Fruit fly (Drosophila melanogaster): ENCODE measurements around the gene Hsc70-4.

Gene Hsc70-4

dm6 chr3R:15246601-15247000 is 4.1 kb downstream of the Hsc70-4 start (continued):
- TF ChIP-seq slbo (GFP tag; IDR thresholded peaks at IDR 0.05) (no peak), unpg (GFP tag; optimal IDR thresholded peaks at IDR 0.05) (no peak), mirr (GFP tag; optimal IDR thresholded peaks at IDR 0.05) (peak; percentile 18), insv (GFP tag; optimal IDR thresholded peaks at IDR 0.05) (peak in 1 of 2 experiments; percentile 83), CG6854 (GFP tag; optimal IDR thresholded peaks at IDR 0.05) (no peak), Atf-2 (GFP tag; optimal IDR thresholded peaks at IDR 0.05) (no peak), fd64A (GFP tag; optimal IDR thresholded peaks at IDR 0.05) (no peak), Hmx (GFP tag; optimal IDR thresholded peaks at IDR 0.05) (no peak), Rx (GFP tag; IDR thresholded peaks at IDR 0.05) (no peak), D (optimal IDR thresholded peaks at IDR 0.05) (no peak), D (GFP tag; optimal IDR thresholded peaks at IDR 0.05) (no peak), CG11085 (GFP tag; IDR thresholded peaks at IDR 0.05) (no peak), her (GFP tag; optimal IDR thresholded peaks at IDR 0.05) (no peak), B-H2 (GFP tag; optimal IDR thresholded peaks at IDR 0.05) (no peak), cwo (GFP tag; optimal IDR thresholded peaks at IDR 0.05) (peak; percentile 0), CG4328 (GFP tag; optimal IDR thresholded peaks at IDR 0.05) (no peak), CG33557 (GFP tag; optimal IDR thresholded peaks at IDR 0.05) (no peak)

dm6 chr3R:15249037-15249436 is 6.5 kb downstream of the Hsc70-4 start, which contains the start of gene Amt:
TSS of gene Amt (minus strand) at chr3R:15249137.
- TF ChIP-seq CG18011 (GFP tag; optimal IDR thresholded peaks at IDR 0.05) (no peak), ATbp (GFP tag; optimal IDR thresholded peaks at IDR 0.05) (no peak), Fer2 (tag; optimal IDR thresholded peaks at IDR 0.05) (no peak), croc (GFP tag; conservative IDR thresholded peaks at IDR 0.05) (no peak), so (GFP tag; IDR thresholded peaks at IDR 0.05) (no peak), Neu2 (GFP tag; optimal IDR thresholded peaks at IDR 0.05; ENCODE audit: borderline replicate concordance) (no peak), CG33557 (GFP tag; optimal IDR thresholded peaks at IDR 0.05) (no peak), D19B (GFP tag; optimal IDR thresholded peaks at IDR 0.05) (no peak), usp (GFP tag; optimal IDR thresholded peaks at IDR 0.05) (no peak)

- TF ChIP-seq Dp (GFP tag; optimal IDR thresholded peaks at IDR 0.05) (peak; percentile 6), CG5180 (GFP tag; optimal IDR thresholded peaks at IDR 0.05) (peak; percentile 77), CG1792 (GFP tag; optimal IDR thresholded peaks at IDR 0.05) (no peak), CG6791 (GFP tag; IDR thresholded peaks at IDR 0.05; ENCODE audit: partially characterized antibody) (no peak), pzg (GFP tag; optimal IDR thresholded peaks at IDR 0.05) (peak; percentile 51), NFAT (GFP tag; IDR thresholded peaks at IDR 0.05) (no peak), chif (GFP tag; optimal IDR thresholded peaks at IDR 0.05) (no peak), CG12391 (tag; optimal IDR thresholded peaks at IDR 0.05) (peak; percentile 21), trem (tag; optimal IDR thresholded peaks at IDR 0.05) (peak; percentile 17), CoRest (tag; optimal IDR thresholded peaks at IDR 0.05) (peak; percentile 22), Med (GFP tag) (peak; percentile 82), Ets97D (GFP tag; optimal IDR thresholded peaks at IDR 0.05) (peak; percentile 5), CG2712 (tag; optimal IDR thresholded peaks at IDR 0.05) (peak; percentile 7), Opbp (GFP tag; IDR thresholded peaks at IDR 0.05; ENCODE audit: partially characterized antibody) (peak; percentile 34; the same call in 2 of the 3 replicates), sug (tag; optimal IDR thresholded peaks at IDR 0.05) (no peak), CG17186 (GFP tag; optimal IDR thresholded peaks at IDR 0.05) (no peak), Myb (GFP tag; optimal IDR thresholded peaks at IDR 0.05) (peak; percentile 95), CG14667 (GFP tag; IDR thresholded peaks at IDR 0.05) (no peak), phol (tag; optimal IDR thresholded peaks at IDR 0.05) (peak; percentile 0), CG8924 (tag; optimal IDR thresholded peaks at IDR 0.05) (no peak), al (GFP tag; IDR thresholded peaks at IDR 0.05) (no peak), CG10267 (tag; optimal IDR thresholded peaks at IDR 0.05) (peak; percentile 5), BEAF-32 (GFP tag; optimal IDR thresholded peaks at IDR 0.05) (peak; percentile 4), org-1 (GFP tag; optimal IDR thresholded peaks at IDR 0.05) (no peak), row (GFP tag; IDR thresholded peaks at IDR 0.05) (peak; percentile 18; the same call in 1 of the 3 replicates)
These were observed 7.2 kb downstream of the Hsc70-4 start, which contains the start of gene CG42404 for dm6 chr3R:15249735-15250134. TSS of gene CG42404 (plus strand) at chr3R:15250094.
